Worm (Caenorhabditis elegans) whole organism, L4/young adult: Measurements from ENCODE around the gene C18F10.2.

ENCODE experiments used
- dao-5 ChIP-seq: sonication (generic microtip); optimal IDR thresholded peaks from 2 replicates; lab custom pipeline; 2016; ENCODE audit warnings: missing genotype, missing genetic modification characterization, moderate library complexity, missing compliant biosample characterization
- him-1 ChIP-seq: sonication (generic microtip); optimal IDR thresholded peaks from 2 replicates; lab custom pipeline; 2016; ENCODE audit warnings: missing genotype, missing genetic modification reagents, missing genetic modification characterization, missing compliant biosample characterization

- TF ChIP-seq him-1 (tag; lab: Kevin White, UChicago) (no peak), dao-5 (tag; lab: Kevin White, UChicago) (no peak)
Measured at ce11 chrIII:6251511-6251910, 21.5 kb upstream of the C18F10.2 start, which contains the start of gene amdh-1.
